Fruit fly (Drosophila melanogaster) whole organism, wandering third instar larva: ENCODE measurements around the gene Jon65Aiii.

ENCODE experiments used
- HLH106 ChIP-seq: fragments of 200-800 bp; optimal IDR thresholded peaks from 3 replicates; lab custom pipeline; 2019; ENCODE audit warnings: missing biosample characterization, mild to moderate bottlenecking, missing genetic modification characterization, moderate library complexity
- Jra ChIP-seq: sonication (Bioruptor generic); optimal IDR thresholded peaks from 2 replicates; lab custom pipeline; 2016; ENCODE audit warnings: missing biosample characterization, missing genetic modification characterization
- Myc ChIP-seq: fragments of >200 bp; optimal IDR thresholded peaks from 2 replicates; lab custom pipeline; 2017
- N ChIP-seq: fragments of >200 bp; optimal IDR thresholded peaks from 2 replicates; lab custom pipeline; 2018; ENCODE audit warnings: missing biosample characterization, missing external identifiers, missing genetic modification characterization
- Rel ChIP-seq, 2 experiments: fragments of 200-800 bp; sonication (Bioruptor generic) in 1 of 2; optimal IDR thresholded peaks; 2 replicates in 1 of 2; 3 replicates in 1 of 2; lab custom pipeline; 2016 to 2019; ENCODE audit warnings: mild to moderate bottlenecking in 2 of 2, missing biosample characterization in 2 of 2, missing genetic modification characterization in 2 of 2, moderate library complexity in 1 of 2
- Vsx2 ChIP-seq: fragments of 200-300, 225-300 bp; sonication (Bioruptor generic); optimal IDR thresholded peaks from 2 replicates; lab custom pipeline; 2018; ENCODE audit warnings: missing biosample characterization, missing genetic modification characterization; ENCODE audit not compliant: partially characterized antibody
- br ChIP-seq: fragments of 200-800 bp; sonication (Bioruptor generic); optimal IDR thresholded peaks from 2 replicates; lab custom pipeline; 2016; ENCODE audit warnings: missing biosample characterization, missing genetic modification characterization
- dmrt93B ChIP-seq: fragments of 200-800 bp; sonication (Bioruptor generic); optimal IDR thresholded peaks from 2 replicates; lab custom pipeline; 2018; ENCODE audit warnings: missing biosample characterization, mild to moderate bottlenecking, missing genetic modification characterization
- ey ChIP-seq: fragments of 200-800 bp; sonication (Bioruptor generic); optimal IDR thresholded peaks from 2 replicates; lab custom pipeline; 2016; ENCODE audit warnings: missing biosample characterization, missing genetic modification characterization
- fru ChIP-seq: fragments of 200-800 bp; sonication (Bioruptor generic); optimal IDR thresholded peaks from 3 replicates; lab custom pipeline; 2016; ENCODE audit warnings: missing biosample characterization, mild to moderate bottlenecking, missing genetic modification characterization
- h ChIP-seq: fragments of 200-800 bp; sonication (Bioruptor generic); optimal IDR thresholded peaks from 3 replicates; lab custom pipeline; 2016; ENCODE audit warnings: missing biosample characterization, mild to moderate bottlenecking, missing genetic modification characterization
- woc ChIP-seq: sonication (Bioruptor generic); optimal IDR thresholded peaks from 2 replicates; lab custom pipeline; 2016; ENCODE audit warnings: missing biosample characterization, mild to moderate bottlenecking, missing genetic modification characterization

- TF ChIP-seq woc (GFP tag; lab: Kevin White, UChicago) (no peak), N (no peak), Jra (GFP tag; lab: Kevin White, UChicago) (no peak), fru (GFP tag; lab: Kevin White, UChicago) (no peak), dmrt93B (GFP tag; lab: Kevin White, UChicago) (no peak), h (GFP tag; lab: Kevin White, UChicago) (no peak), br (no peak), HLH106 (tag; lab: Kevin White, UChicago) (no peak), Vsx2 (GFP tag; lab: Kevin White, UChicago) (no peak), ey (no peak), Rel (GFP tag; optimal IDR thresholded peaks at IDR 0.05; lab: Kevin White, UChicago) (no peak), Rel (tag; optimal IDR thresholded peaks at IDR 0.05; lab: Kevin White, UChicago) (peak; percentile 33), Myc (no peak)
Observed at dm6 chr3L:6036141-6036540, 14.4 kb upstream of the Jon65Aiii start.
